Worm (Caenorhabditis elegans) whole organism, mixed stage, embryonic: ENCODE results near the gene srb-3.

Source experiments
- blmp-1 ChIP-seq: fragments of 150-350 bp; optimal IDR thresholded peaks from 2 replicates; lab custom pipeline; 2014; ENCODE audit warnings: missing biosample characterization, missing genetic modification characterization
- ces-1 ChIP-seq: fragments of 150-350 bp; optimal IDR thresholded peaks from 2 replicates; lab custom pipeline; 2014; ENCODE audit warnings: missing biosample characterization, missing genetic modification reagents, missing genetic modification characterization
- elt-1 ChIP-seq: sonication (generic microtip); optimal IDR thresholded peaks from 2 replicates; lab custom pipeline; 2017; ENCODE audit warnings: missing genetic modification characterization, mild to moderate bottlenecking, missing compliant biosample characterization, antibody characterized with exemption, moderate library complexity, borderline replicate concordance; ENCODE audit not compliant: insufficient read depth
- elt-3 ChIP-seq: fragments of 150-350 bp; optimal IDR thresholded peaks from 2 replicates; lab custom pipeline; 2014; ENCODE audit warnings: missing biosample characterization, missing genetic modification characterization
- lsy-2 ChIP-seq: fragments of 150-350 bp; optimal IDR thresholded peaks from 2 replicates; lab custom pipeline; 2014; ENCODE audit warnings: missing biosample characterization, missing genetic modification characterization
- mep-1 ChIP-seq: fragments of 150-350 bp; optimal IDR thresholded peaks from 2 replicates; lab custom pipeline; 2017; ENCODE audit warnings: missing biosample characterization, missing genetic modification reagents, missing genetic modification characterization, inconsistent platforms
- nhr-237 ChIP-seq: fragments of 150-350 bp; optimal IDR thresholded peaks from 2 replicates; lab custom pipeline; 2014; ENCODE audit warnings: missing biosample characterization, missing genetic modification characterization
- nhr-28 ChIP-seq: fragments of 150-350 bp; optimal IDR thresholded peaks from 2 replicates; lab custom pipeline; 2014; ENCODE audit warnings: missing biosample characterization, missing genetic modification characterization
- pha-4 ChIP-seq: fragments of 150-350 bp; optimal IDR thresholded peaks from 2 replicates; lab custom pipeline; 2018; ENCODE audit warnings: missing biosample characterization, missing genetic modification reagents, missing genetic modification characterization
- snpc-4 ChIP-seq: fragments of 150-350 bp; optimal IDR thresholded peaks from 2 replicates; lab custom pipeline; 2014; ENCODE audit warnings: missing biosample characterization, missing genetic modification characterization
- sptf-1 ChIP-seq: sonication (generic microtip); optimal IDR thresholded peaks from 2 replicates; lab custom pipeline; 2017; ENCODE audit warnings: mild to moderate bottlenecking, missing genetic modification characterization, moderate library complexity, missing compliant biosample characterization
- unc-39 ChIP-seq: fragments of 150-350 bp; optimal IDR thresholded peaks from 2 replicates; lab custom pipeline; 2014; ENCODE audit warnings: missing biosample characterization, missing genetic modification characterization
- unc-62 ChIP-seq: fragments of 150-350 bp; optimal IDR thresholded peaks from 2 replicates; lab custom pipeline; 2014; ENCODE audit warnings: missing biosample characterization, missing genetic modification reagents, missing genetic modification characterization
- ztf-11 ChIP-seq: fragments of 150-350 bp; optimal IDR thresholded peaks from 2 replicates; lab custom pipeline; 2014; ENCODE audit warnings: missing biosample characterization, missing genetic modification characterization

DNA sequence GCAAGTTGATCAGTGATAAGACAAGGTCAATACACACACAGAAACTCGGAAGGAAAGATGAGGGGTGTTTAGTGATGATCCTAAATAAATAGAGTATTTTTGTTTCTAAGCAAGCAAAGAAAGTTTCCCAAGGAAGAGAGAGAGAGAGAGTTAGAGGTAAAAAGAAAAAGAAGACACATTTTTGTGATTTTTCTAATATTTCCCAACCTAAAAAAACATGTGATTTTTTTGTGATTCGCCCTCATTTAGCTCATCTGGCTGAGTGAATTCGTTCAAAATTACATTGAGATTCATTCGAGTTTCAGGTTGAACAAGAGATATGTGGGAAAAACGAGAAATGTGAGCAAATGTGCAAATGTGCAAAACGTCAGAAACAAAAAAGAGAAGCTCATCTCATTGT, 15.8 kb downstream of the srb-3 start, which contains the start of gene srb-16:
- TF ChIP-seq mep-1 (tag; lab: Kevin White, UChicago) (no peak), ztf-11 (no peak), sptf-1 (no peak), lsy-2 (tag; lab: Kevin White, UChicago) (no peak), ces-1 (no peak), unc-62 (GFP tag; lab: Kevin White, UChicago) (no peak), elt-3 (tag; lab: Kevin White, UChicago) (no peak), nhr-237 (tag; lab: Kevin White, UChicago) (no peak), elt-1 (tag; lab: Kevin White, UChicago) (no peak), blmp-1 (tag; lab: Kevin White, UChicago) (no peak), snpc-4 (no peak), pha-4 (no peak), unc-39 (tag; lab: Kevin White, UChicago) (no peak), nhr-28 (tag; lab: Kevin White, UChicago) (no peak)
